Worm (Caenorhabditis elegans) whole organism, late embryonic: Measurements from ENCODE around the gene fbxa-214.
"Not testable (repeated sequence)": the region's sequence is repeated elsewhere in the genome, so short reads cannot be mapped to it uniquely, and the experiment has no call there.

Experiments used
- C08G9.2 ChIP-seq: sonication (generic microtip); optimal IDR thresholded peaks from 2 replicates; lab custom pipeline; 2016; ENCODE audit warnings: mild to moderate bottlenecking, missing genetic modification characterization, moderate library complexity, missing compliant biosample characterization
- C38D4.7 ChIP-seq: fragments of 200-800 bp; sonication (Bioruptor generic); optimal IDR thresholded peaks from 2 replicates; lab custom pipeline; 2018; ENCODE audit warnings: mild to moderate bottlenecking, missing genetic modification characterization, moderate library complexity, missing compliant biosample characterization
- K02D7.2 ChIP-seq: sonication (generic microtip); optimal IDR thresholded peaks from 2 replicates; lab custom pipeline; 2017; ENCODE audit warnings: mild to moderate bottlenecking, missing genetic modification characterization, missing compliant biosample characterization
- T23F11.4 ChIP-seq: fragments of 200-800 bp; sonication (Bioruptor generic); optimal IDR thresholded peaks from 2 replicates; lab custom pipeline; 2018; ENCODE audit warnings: mild to moderate bottlenecking, missing genetic modification characterization, missing compliant biosample characterization
- ahr-1 ChIP-seq: sonication (generic microtip); optimal IDR thresholded peaks from 2 replicates; lab custom pipeline; 2016; ENCODE audit warnings: missing genetic modification characterization, missing compliant biosample characterization
- ama-1 ChIP-seq: fragments of 150-350 bp; optimal IDR thresholded peaks from 2 replicates; lab custom pipeline; 2014
- ceh-2 ChIP-seq: sonication (generic microtip); optimal IDR thresholded peaks from 2 replicates; lab custom pipeline; 2016; ENCODE audit warnings: missing genotype, missing genetic modification characterization, missing compliant biosample characterization
- ceh-34 ChIP-seq: sonication (generic microtip); optimal IDR thresholded peaks from 2 replicates; lab custom pipeline; 2016; ENCODE audit warnings: mild to moderate bottlenecking, missing genetic modification characterization, missing compliant biosample characterization
- ceh-45 ChIP-seq: fragments of 200-800 bp; sonication (Bioruptor generic); IDR thresholded peaks from 2 replicates; pipeline ENCODE4 v1.3.6; 2022; ENCODE audit warnings: missing genetic modification reagents, missing genetic modification characterization, missing compliant biosample characterization
- ceh-6 ChIP-seq: fragments of 200-800 bp; sonication (Bioruptor generic); optimal IDR thresholded peaks from 2 replicates; lab custom pipeline; 2018; ENCODE audit warnings: mild to moderate bottlenecking, missing genetic modification characterization, missing compliant biosample characterization
- che-1 ChIP-seq: sonication (generic microtip); optimal IDR thresholded peaks from 2 replicates; lab custom pipeline; 2016; ENCODE audit warnings: mild to moderate bottlenecking, missing genetic modification characterization, missing compliant biosample characterization
- dmd-4 ChIP-seq: sonication (generic microtip); optimal IDR thresholded peaks from 2 replicates; lab custom pipeline; 2016; ENCODE audit warnings: borderline replicate concordance, missing genetic modification characterization, missing compliant biosample characterization
- elt-2 ChIP-seq: sonication (generic microtip); optimal IDR thresholded peaks from 2 replicates; lab custom pipeline; 2016; ENCODE audit warnings: missing genetic modification reagents, missing genetic modification characterization, missing compliant biosample characterization
- eyg-1 ChIP-seq: sonication (generic microtip); optimal IDR thresholded peaks from 2 replicates; lab custom pipeline; 2016; ENCODE audit warnings: missing genotype, missing genetic modification characterization, missing compliant biosample characterization
- hlh-15 ChIP-seq: sonication (generic microtip); optimal IDR thresholded peaks from 2 replicates; lab custom pipeline; 2016; ENCODE audit warnings: missing genetic modification characterization, missing compliant biosample characterization
- hlh-30 ChIP-seq: sonication (generic microtip); optimal IDR thresholded peaks from 2 replicates; lab custom pipeline; 2017; ENCODE audit warnings: antibody characterized with exemption, missing genetic modification characterization, missing compliant biosample characterization; ENCODE audit not compliant: insufficient read depth
- hlh-6 ChIP-seq: sonication (generic microtip); optimal IDR thresholded peaks from 2 replicates; lab custom pipeline; 2016; ENCODE audit warnings: missing genotype, missing genetic modification characterization, missing compliant biosample characterization
- madf-2 ChIP-seq: sonication (generic microtip); optimal IDR thresholded peaks from 2 replicates; lab custom pipeline; 2017; ENCODE audit warnings: missing genetic modification characterization, missing compliant biosample characterization
- pha-2 ChIP-seq: sonication (generic microtip); optimal IDR thresholded peaks from 2 replicates; lab custom pipeline; 2017; ENCODE audit warnings: mild to moderate bottlenecking, missing genetic modification characterization, missing compliant biosample characterization
- ref-2 ChIP-seq: sonication (generic microtip); optimal IDR thresholded peaks from 2 replicates; lab custom pipeline; 2016; ENCODE audit warnings: missing genetic modification characterization, missing compliant biosample characterization
- rnt-1 ChIP-seq: sonication (generic microtip); optimal IDR thresholded peaks from 2 replicates; lab custom pipeline; 2016; ENCODE audit warnings: missing genetic modification characterization, missing compliant biosample characterization
- sdc-2 ChIP-seq: sonication (generic microtip); optimal IDR thresholded peaks from 2 replicates; lab custom pipeline; 2016; ENCODE audit warnings: missing genotype, missing genetic modification characterization, missing compliant biosample characterization
- sox-4 ChIP-seq: sonication (generic microtip); optimal IDR thresholded peaks from 2 replicates; lab custom pipeline; 2017; ENCODE audit warnings: mild to moderate bottlenecking, missing genetic modification characterization, inconsistent platforms, missing compliant biosample characterization
- syd-9 ChIP-seq: sonication (generic microtip); optimal IDR thresholded peaks from 2 replicates; lab custom pipeline; 2016; ENCODE audit warnings: mild to moderate bottlenecking, missing genetic modification characterization, moderate library complexity, missing compliant biosample characterization
- unc-42 ChIP-seq: sonication (generic microtip); optimal IDR thresholded peaks from 2 replicates; lab custom pipeline; 2016; ENCODE audit warnings: missing genotype, missing genetic modification characterization, missing compliant biosample characterization
- unc-55 ChIP-seq: sonication (generic microtip); optimal IDR thresholded peaks from 2 replicates; lab custom pipeline; 2017; ENCODE audit warnings: missing biosample characterization, missing genetic modification reagents, missing genetic modification characterization

fbxa-214 gene

ce11 chrV:6043275-6044271, 26.3 kb downstream of the fbxa-214 start, which contains the start of gene cpi-2 (continued):
- TF ChIP-seq elt-2 (tag; lab: Kevin White, UChicago) = peak; percentile 69

ce11 chrV:6041375-6041774, 28.5 kb downstream of the fbxa-214 start, which contains the start of gene R01B10.2:
TSS of gene R01B10.2 (minus strand) at chrV:6041475.
- TF ChIP-seq ama-1 (no peak), elt-2 (tag; lab: Kevin White, UChicago) (no peak), che-1 (tag; lab: Kevin White, UChicago) (no peak), sox-4 (tag; lab: Kevin White, UChicago) (no peak), syd-9 (tag; lab: Kevin White, UChicago) (no peak), T23F11.4 (GFP tag; lab: Kevin White, UChicago) (no peak), eyg-1 (tag; lab: Kevin White, UChicago) (no peak), ceh-34 (tag; lab: Kevin White, UChicago) (no peak), ceh-2 (tag; lab: Kevin White, UChicago) (no peak), ceh-6 (GFP tag; lab: Kevin White, UChicago) (no peak), dmd-4 (tag; lab: Kevin White, UChicago) (no peak), hlh-15 (tag; lab: Kevin White, UChicago) (no peak), ceh-45 (no peak), K02D7.2 (tag; lab: Kevin White, UChicago) (no peak), ref-2 (tag; lab: Kevin White, UChicago) (no peak), unc-55 (GFP tag; lab: Kevin White, UChicago) (no peak)

- not testable (repeated sequence) for TF ChIP-seq C08G9.2, hlh-30, rnt-1 (tag; lab: Kevin White, UChicago)
Observed at ce11 chrV:6038405-6039151, 31.3 kb downstream of the fbxa-214 start, which contains the start of gene F29G9.1. TSS of gene F29G9.1 (plus strand) at chrV:6039101.

ce11 chrV:6036547-6036946, 33.3 kb downstream of the fbxa-214 start:
- TF ChIP-seq rnt-1 (tag; lab: Kevin White, UChicago) (no peak), ama-1 (no peak), hlh-6 (tag; lab: Kevin White, UChicago) (no peak)
- TF ChIP-seq, all 69 proteins: peak for 0

- TF ChIP-seq ahr-1 (no peak), C38D4.7 (no peak), madf-2 (tag; lab: Kevin White, UChicago) (no peak), pha-2 (tag; lab: Kevin White, UChicago) (no peak)
Observed at ce11 chrV:6034714-6035113, 35.2 kb downstream of the fbxa-214 start, which contains the start of gene dhs-17. TSS of gene dhs-17 (minus strand) at chrV:6034814.

- no peak for TF ChIP-seq sdc-2 (tag; lab: Kevin White, UChicago)
- TF ChIP-seq unc-42 (tag; lab: Kevin White, UChicago) = peak; percentile 29
Observed at ce11 chrV:6033512-6033911, 36.4 kb downstream of the fbxa-214 start.
